Worm (Caenorhabditis elegans): ENCODE measurements around the gene lido-15.

DNA sequence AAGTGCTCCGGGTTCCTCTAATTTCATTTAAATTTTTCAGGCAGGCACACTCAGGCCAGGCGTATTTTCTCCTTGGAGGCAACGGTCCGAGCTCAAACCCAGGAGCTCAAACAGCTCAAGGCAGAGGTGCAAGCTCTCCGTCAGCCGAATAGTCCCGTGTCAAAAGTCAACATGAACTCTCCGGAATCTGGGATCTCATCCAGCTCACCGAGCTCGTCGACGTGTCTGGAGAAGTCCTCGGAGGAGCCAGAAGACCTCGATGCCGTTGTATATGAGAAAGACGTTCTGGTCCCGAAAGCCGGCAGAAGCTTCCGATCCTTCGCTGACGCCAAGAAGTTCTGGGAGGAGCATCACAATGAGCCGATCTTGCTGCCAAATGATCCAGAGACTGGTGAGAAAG is 26.3 kb upstream of the lido-15 start:
- TF ChIP-seq snpc-4 (tag; optimal IDR thresholded peaks at IDR 0.05) = no peak
- TF ChIP-seq blmp-1 (tag; optimal IDR thresholded peaks at IDR 0.05) = no peak
- TF ChIP-seq lsy-2 (tag; optimal IDR thresholded peaks at IDR 0.05) = no peak
- no peak for TF ChIP-seq nhr-237 (tag; optimal IDR thresholded peaks at IDR 0.05)
- no peak for TF ChIP-seq drap-1 (GFP tag; optimal IDR thresholded peaks at IDR 0.05)
- TF ChIP-seq ztf-11 (tag; optimal IDR thresholded peaks at IDR 0.05) = no peak
- TF ChIP-seq lin-13 (tag; optimal IDR thresholded peaks at IDR 0.05) = no peak
- no peak for TF ChIP-seq elt-1 (tag; optimal IDR thresholded peaks at IDR 0.05; ENCODE audit: borderline replicate concordance, insufficient read depth)
- TF ChIP-seq sptf-1 (tag; optimal IDR thresholded peaks at IDR 0.05) = no peak
- no peak for TF ChIP-seq elt-3 (tag; optimal IDR thresholded peaks at IDR 0.05)
- no peak for TF ChIP-seq ces-1 (GFP tag; optimal IDR thresholded peaks at IDR 0.05)
- no peak for TF ChIP-seq lin-32 (GFP tag; optimal IDR thresholded peaks at IDR 0.05)
